Worm (Caenorhabditis elegans): Measurements from ENCODE around the gene mog-3.

DNA sequence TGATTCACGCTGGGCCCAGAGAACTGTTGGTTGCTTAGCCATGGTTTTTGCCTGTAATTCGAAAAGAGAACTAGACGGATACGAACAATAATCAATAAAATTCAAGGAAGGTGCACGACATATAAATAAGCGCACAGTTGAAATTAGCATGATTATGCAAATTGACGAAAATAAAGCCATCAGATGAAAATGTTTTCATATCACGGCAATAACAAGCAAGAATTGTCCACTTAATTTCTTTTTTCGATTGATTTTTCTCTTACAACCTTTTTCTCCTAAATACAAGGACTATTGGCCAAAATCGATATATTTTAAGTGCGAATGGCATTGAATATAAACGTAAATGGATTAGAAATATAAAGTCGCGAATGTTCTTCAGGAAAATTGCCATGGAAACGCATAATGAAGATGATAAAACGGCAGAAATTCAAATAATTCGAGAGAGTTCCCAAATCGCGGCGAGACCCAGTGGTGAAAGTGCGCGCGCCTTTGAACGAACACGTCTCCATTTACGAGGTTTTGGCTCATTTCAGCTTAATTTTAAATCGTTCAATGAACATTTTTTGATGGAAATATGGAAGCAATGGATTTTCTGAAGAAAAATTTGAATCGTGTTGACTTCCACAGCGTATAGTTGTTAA is 33.6 kb upstream of the mog-3 start, which contains the start of the genes daf-41 and toc-1:
- TF ChIP-seq odd-2 (tag; optimal IDR thresholded peaks at IDR 0.05): no peak
- no peak for TF ChIP-seq ama-1 (optimal IDR thresholded peaks at IDR 0.05)
- no peak for TF ChIP-seq lim-6 (tag; optimal IDR thresholded peaks at IDR 0.05)
- TF ChIP-seq ztf-16 (tag; optimal IDR thresholded peaks at IDR 0.05): no peak
- peak; percentile 22 for TF ChIP-seq unc-55 (GFP tag; optimal IDR thresholded peaks at IDR 0.05)
- TF ChIP-seq ref-2 (tag; optimal IDR thresholded peaks at IDR 0.05): no peak
- no peak for TF ChIP-seq pha-4 (tag; optimal IDR thresholded peaks at IDR 0.05)
- no peak for TF ChIP-seq dve-1 (tag; optimal IDR thresholded peaks at IDR 0.05)
- peak; percentile 4 for TF ChIP-seq ceh-48 (tag; optimal IDR thresholded peaks at IDR 0.05)
- no peak for TF ChIP-seq pqm-1 (tag; optimal IDR thresholded peaks at IDR 0.05)
- TF ChIP-seq hlh-30 (tag; optimal IDR thresholded peaks at IDR 0.05; ENCODE audit: insufficient read depth): no peak
- peak; percentile 23 for TF ChIP-seq nfya-1 (tag; optimal IDR thresholded peaks at IDR 0.05)
